Comparison of ENCODE assay signal across 1 worm cellular context in genomic region chrIV:13881754-13882275, ce11.
TF ChIP-seq lines count a peak whose summit lies in the region.

TSS of gene rpl-29 (plus strand) at chrIV:13882225.

TF ChIP-seq in whole organism, L1 larva, 84 proteins besides CTCF, POLR2A, EP300 and RAD21 (continued from another document):
- peak; percentile 37 for TF ChIP-seq fkh-4 (tag; optimal IDR thresholded peaks at IDR 0.05; lab: Kevin White, UChicago; ENCODE audit: borderline replicate concordance)
- TF ChIP-seq unc-30 (tag; optimal IDR thresholded peaks at IDR 0.05; lab: Kevin White, UChicago), result no peak
- TF ChIP-seq vab-15 (tag; optimal IDR thresholded peaks at IDR 0.05; lab: Kevin White, UChicago), result peak; percentile 58
- peak; percentile 79 to 95 (median 91) for TF ChIP-seq ceh-82 (tag; optimal IDR thresholded peaks at IDR 0.05; lab: Kevin White, UChicago)
- TF ChIP-seq mep-1 (tag; optimal IDR thresholded peaks at IDR 0.05; lab: Kevin White, UChicago), result peak; percentile 90
- peak; percentile 76 for TF ChIP-seq ceh-88 (GFP tag; IDR thresholded peaks at IDR 0.05; lab: Robert Waterston, UW)
- peak; percentile 67 for TF ChIP-seq ceh-8 (GFP tag; optimal IDR thresholded peaks at IDR 0.05; lab: Kevin White, UChicago)
- no peak for TF ChIP-seq pqm-1 (tag; optimal IDR thresholded peaks at IDR 0.05; lab: Kevin White, UChicago)
- TF ChIP-seq skn-1 (tag; optimal IDR thresholded peaks at IDR 0.05; lab: Kevin White, UChicago), result peak; percentile 81
- TF ChIP-seq lin-13 (GFP tag; optimal IDR thresholded peaks at IDR 0.05; lab: Kevin White, UChicago), result peak; percentile 83
- TF ChIP-seq efl-3 (GFP tag; optimal IDR thresholded peaks at IDR 0.05; lab: Kevin White, UChicago), result no peak
- no peak for TF ChIP-seq ceh-63 (GFP tag; optimal IDR thresholded peaks at IDR 0.05; lab: Kevin White, UChicago)
- TF ChIP-seq lir-3 (tag; optimal IDR thresholded peaks at IDR 0.05; lab: Kevin White, UChicago; ENCODE audit: poor library complexity), result no peak
- TF ChIP-seq mab-9 (GFP tag; IDR thresholded peaks at IDR 0.05; lab: Robert Waterston, UW), result peak; percentile 79
- peak; percentile 90 for TF ChIP-seq lin-14 (GFP tag; optimal IDR thresholded peaks at IDR 0.05; lab: Kevin White, UChicago)
- peak in 3 of 6 experiments; percentile 35 to 92 (median 82) for TF ChIP-seq elt-3 (tag; optimal IDR thresholded peaks at IDR 0.05; lab: Kevin White, UChicago)
- peak; percentile 92 for TF ChIP-seq nhr-19 (GFP tag; conservative IDR thresholded peaks at IDR 0.05; lab: Robert Waterston, UW)
- TF ChIP-seq C04F5.9 (tag; optimal IDR thresholded peaks at IDR 0.05; lab: Kevin White, UChicago), result peak; percentile 75
- TF ChIP-seq nhr-77 (tag; optimal IDR thresholded peaks at IDR 0.05; lab: Kevin White, UChicago), result peak; percentile 82
- no peak for TF ChIP-seq nhr-12 (tag; optimal IDR thresholded peaks at IDR 0.05; lab: Kevin White, UChicago)
- peak; percentile 91 for TF ChIP-seq nhr-90 (tag; optimal IDR thresholded peaks at IDR 0.05; lab: Kevin White, UChicago; ENCODE audit: poor library complexity)
- TF ChIP-seq ceh-90 (tag; optimal IDR thresholded peaks at IDR 0.05; lab: Kevin White, UChicago), result peak; percentile 52
- TF ChIP-seq alr-1 (tag; optimal IDR thresholded peaks at IDR 0.05; lab: Kevin White, UChicago; ENCODE audit: borderline replicate concordance), result no peak
- peak in 1 of 2 experiments; percentile 85 for TF ChIP-seq mdl-1 (tag; optimal IDR thresholded peaks at IDR 0.05; lab: Kevin White, UChicago)
